Fruit fly (Drosophila melanogaster) ovary, adult (tissue): ENCODE measurements around the gene Karl.
"Not testable (repeated sequence)": the region's sequence is repeated elsewhere in the genome, so short reads cannot be mapped to it uniquely, and the experiment has no call there.

Experiments used
- CG17801 ChIP-seq: fragments of 200-800 bp; optimal IDR thresholded peaks from 2 replicates; lab custom pipeline; 2019; ENCODE audit warnings: missing biosample characterization, mild to moderate bottlenecking, missing genetic modification characterization, moderate library complexity; ENCODE audit not compliant: partially characterized antibody

Karl gene

DNA sequence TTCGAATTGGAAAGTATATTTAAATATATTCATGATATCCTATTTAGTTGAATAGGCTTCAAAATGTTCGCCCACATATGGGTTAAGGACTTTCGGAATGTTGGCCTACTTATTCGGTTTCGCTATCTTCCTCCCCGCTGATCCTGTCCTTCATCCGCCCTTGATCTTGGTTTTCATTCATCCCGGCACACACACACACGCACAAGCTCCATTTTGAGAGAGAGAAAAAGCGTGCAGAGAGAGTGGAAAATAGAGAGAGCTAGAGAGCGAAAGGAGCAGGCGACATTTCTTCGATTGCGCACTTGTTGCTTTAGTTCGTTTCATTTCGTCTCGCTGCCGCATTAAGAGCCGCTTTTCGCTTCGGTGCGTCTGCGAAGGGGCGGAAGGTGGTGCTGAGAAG, at the start of gene Karl:
TSS of gene Karl (plus strand) at position 301 of the 400 bp plus-strand sequence.
- TF ChIP-seq CG17801 (GFP tag; lab: Kevin White, UChicago) = no peak

dm6 chrX:11753973-11754372, 33.2 kb upstream of the Karl start, which contains the start of gene m:
TSS of gene m (plus strand) at chrX:11754273.
- TF ChIP-seq CG17801 (GFP tag; lab: Kevin White, UChicago) = not testable (repeated sequence)

- no peak for TF ChIP-seq CG17801 (GFP tag; lab: Kevin White, UChicago)
Measured at dm6 chrX:11756892-11757291, 30.3 kb upstream of the Karl start.

- no peak for TF ChIP-seq CG17801 (GFP tag; lab: Kevin White, UChicago)
Measured at dm6 chrX:11764540-11765136, 22.5 kb upstream of the Karl start, which contains the start of gene CG9360. TSS of gene CG9360 (minus strand) at chrX:11764590.

DNA sequence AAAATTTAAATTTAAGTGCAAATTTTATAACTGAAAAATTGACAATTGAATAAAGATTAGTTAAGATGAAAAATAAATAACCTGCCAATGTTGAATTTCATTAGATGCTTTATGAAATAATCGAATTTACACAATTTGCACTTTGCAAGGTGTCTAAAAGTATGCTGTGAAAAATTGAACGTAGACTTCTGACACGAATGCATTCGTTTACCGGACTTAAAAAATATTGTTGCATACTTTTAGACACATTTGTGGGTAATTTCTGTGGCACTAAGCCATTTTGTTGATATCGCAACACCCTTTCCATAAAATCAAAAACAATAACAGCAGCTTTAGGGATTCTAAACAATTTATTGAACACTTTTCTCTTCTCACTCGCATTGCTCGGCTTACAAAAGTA, 17.7 kb upstream of the Karl start:
- TF ChIP-seq CG17801 (GFP tag; lab: Kevin White, UChicago) = no peak

dm6 chrX:11775987-11776587, 11.1 kb upstream of the Karl start:
- no peak for TF ChIP-seq CG17801 (GFP tag; lab: Kevin White, UChicago)

dm6 chrX:11778734-11779220, 8.4 kb upstream of the Karl start, which contains the start of gene dy:
TSS of gene dy (minus strand) at chrX:11778784.
- TF ChIP-seq CG17801 (GFP tag; lab: Kevin White, UChicago) = no peak

DNA sequence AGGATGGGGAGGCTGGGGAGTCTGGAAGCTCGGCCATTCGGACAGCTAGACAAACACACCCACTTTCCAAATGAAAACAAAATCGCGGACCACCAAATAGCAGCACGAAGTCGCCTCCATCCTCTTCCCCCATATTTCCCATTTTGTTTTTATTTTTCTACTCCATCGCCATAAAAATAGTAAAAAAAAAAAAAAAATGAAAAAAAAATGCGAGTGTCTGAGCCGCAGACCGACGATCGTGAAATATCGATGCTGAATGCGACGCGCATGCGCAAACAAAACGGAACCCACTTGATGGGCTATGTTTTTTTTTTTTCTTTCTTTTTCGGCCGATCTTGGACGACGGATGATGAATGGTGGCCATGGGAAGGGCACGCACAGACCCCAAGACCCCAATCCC, 2.2 kb upstream of the Karl start:
- no peak for TF ChIP-seq CG17801 (GFP tag; lab: Kevin White, UChicago)

dm6 chrX:11788187-11788870, 1.1 kb downstream of the Karl start:
- no peak for TF ChIP-seq CG17801 (GFP tag; lab: Kevin White, UChicago)

- peak; percentile 35 for TF ChIP-seq CG17801 (GFP tag; lab: Kevin White, UChicago)
Measured at dm6 chrX:11792415-11793328, 5.5 kb downstream of the Karl start, which contains the start of gene CkIIbeta. TSS of gene CkIIbeta (plus strand) at chrX:11792533.

DNA sequence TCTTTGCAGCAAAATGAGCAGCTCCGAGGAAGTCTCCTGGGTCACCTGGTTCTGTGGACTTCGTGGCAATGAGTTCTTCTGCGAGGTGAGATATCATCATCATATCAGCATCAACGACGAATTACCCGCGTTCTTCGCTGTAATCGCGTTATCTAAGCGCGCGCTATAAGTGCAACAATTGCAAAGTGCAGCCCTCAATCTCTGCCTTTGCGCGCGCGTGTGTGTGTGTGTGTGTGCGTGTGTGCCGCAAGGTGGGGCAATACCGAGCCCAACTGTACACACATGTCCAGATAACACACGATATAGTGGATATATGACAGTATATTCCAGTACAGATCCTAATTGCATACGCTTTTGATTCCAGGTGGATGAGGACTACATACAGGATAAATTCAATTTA, 6.3 kb downstream of the Karl start:
- TF ChIP-seq CG17801 (GFP tag; lab: Kevin White, UChicago) = no peak

- no peak for TF ChIP-seq CG17801 (GFP tag; lab: Kevin White, UChicago)
Measured at dm6 chrX:11796925-11797324, 9.7 kb downstream of the Karl start.

dm6 chrX:11798522-11798921, 11.3 kb downstream of the Karl start:
- no peak for TF ChIP-seq CG17801 (GFP tag; lab: Kevin White, UChicago)

dm6 chrX:11799931-11800330, 12.8 kb downstream of the Karl start:
- no peak for TF ChIP-seq CG17801 (GFP tag; lab: Kevin White, UChicago)
